Worm (Caenorhabditis elegans): Measurements from ENCODE around the gene F59A7.2.

Gene F59A7.2

ce11 chrV:2022374-2022773 is 6.0 kb upstream of the F59A7.2 start, which contains the start of gene F59A7.5:
Gene F59A7.5, plus strand, starts transcription at chrV:2022674.
- TF ChIP-seq lsy-12 (tag; optimal IDR thresholded peaks at IDR 0.05) = no peak
- no peak for TF ChIP-seq jun-1 (tag; optimal IDR thresholded peaks at IDR 0.05)
- TF ChIP-seq fos-1 (tag; optimal IDR thresholded peaks at IDR 0.05) = no peak
- TF ChIP-seq snpc-4 (tag; optimal IDR thresholded peaks at IDR 0.05) = no peak
- no peak for TF ChIP-seq unc-39 (tag; optimal IDR thresholded peaks at IDR 0.05)
- TF ChIP-seq nhr-77 (tag; optimal IDR thresholded peaks at IDR 0.05) = no peak
- no peak for TF ChIP-seq daf-12 (tag; optimal IDR thresholded peaks at IDR 0.05)
- no peak for TF ChIP-seq ceh-16 (tag; optimal IDR thresholded peaks at IDR 0.05)
- no peak for TF ChIP-seq elt-1 (tag; optimal IDR thresholded peaks at IDR 0.05)
- no peak for TF ChIP-seq aly-2 (tag; optimal IDR thresholded peaks at IDR 0.05)
- no peak for TF ChIP-seq nfya-1 (tag; optimal IDR thresholded peaks at IDR 0.05; ENCODE audit: insufficient read depth)
- TF ChIP-seq elt-2 (tag; optimal IDR thresholded peaks at IDR 0.05) = no peak
- TF ChIP-seq ama-1 (optimal IDR thresholded peaks at IDR 0.05) = no peak
- TF ChIP-seq fkh-2 (tag; optimal IDR thresholded peaks at IDR 0.05) = no peak

DNA sequence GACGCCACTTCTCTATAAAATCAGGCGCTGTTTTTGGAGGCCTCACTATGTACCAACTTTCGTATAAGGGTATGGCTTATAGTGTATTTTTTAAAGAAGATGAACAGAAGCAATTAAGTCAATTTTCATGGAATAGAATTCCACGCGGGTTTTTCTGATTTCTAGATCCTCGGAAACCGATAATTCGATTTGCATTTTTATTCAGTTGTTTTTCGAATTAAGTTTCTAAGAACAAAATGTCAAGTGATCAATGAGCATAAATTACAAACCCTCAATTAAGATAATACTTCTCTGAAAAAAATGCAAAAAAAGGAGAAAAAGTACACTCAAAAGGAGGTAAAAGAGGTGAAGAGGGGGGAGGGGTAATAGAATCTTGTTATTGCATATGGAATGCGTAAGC is 5.0 kb upstream of the F59A7.2 start:
- TF ChIP-seq nhr-77 (tag; optimal IDR thresholded peaks at IDR 0.05) (no peak), nhr-76 (tag; optimal IDR thresholded peaks at IDR 0.05) (no peak), sea-2 (GFP tag; optimal IDR thresholded peaks at IDR 0.05) (no peak), mdl-1 (tag; optimal IDR thresholded peaks at IDR 0.05) (no peak), ceh-28 (tag; optimal IDR thresholded peaks at IDR 0.05) (no peak), skn-1 (tag; optimal IDR thresholded peaks at IDR 0.05) (no peak), egl-5 (tag; optimal IDR thresholded peaks at IDR 0.05) (no peak), egl-27 (tag; optimal IDR thresholded peaks at IDR 0.05) (no peak), R02D3.7 (tag; optimal IDR thresholded peaks at IDR 0.05) (no peak), aly-2 (tag; optimal IDR thresholded peaks at IDR 0.05) (no peak), fkh-2 (tag; optimal IDR thresholded peaks at IDR 0.05) (no peak), snpc-4 (tag; optimal IDR thresholded peaks at IDR 0.05) (no peak), lsy-12 (tag; optimal IDR thresholded peaks at IDR 0.05) (no peak), unc-62 (GFP tag; optimal IDR thresholded peaks at IDR 0.05) (no peak), pha-4 (tag; optimal IDR thresholded peaks at IDR 0.05) (no peak), ama-1 (optimal IDR thresholded peaks at IDR 0.05) (no peak), nhr-67 (tag; optimal IDR thresholded peaks at IDR 0.05) (no peak), ceh-16 (tag; optimal IDR thresholded peaks at IDR 0.05) (no peak)

- TF ChIP-seq elt-2 (tag; optimal IDR thresholded peaks at IDR 0.05) (no peak), nhr-25 (tag; optimal IDR thresholded peaks at IDR 0.05) (no peak), nhr-12 (tag; optimal IDR thresholded peaks at IDR 0.05) (no peak), daf-12 (tag; optimal IDR thresholded peaks at IDR 0.05) (no peak), nhr-43 (tag; optimal IDR thresholded peaks at IDR 0.05; ENCODE audit: poor library complexity, severe bottlenecking) (no peak), snpc-4 (tag; optimal IDR thresholded peaks at IDR 0.05) (no peak), sea-2 (GFP tag; optimal IDR thresholded peaks at IDR 0.05) (no peak), hmg-11 (tag; optimal IDR thresholded peaks at IDR 0.05) (no peak), nhr-237 (tag; optimal IDR thresholded peaks at IDR 0.05) (no peak), ceh-16 (tag; optimal IDR thresholded peaks at IDR 0.05) (no peak), pha-4 (tag; optimal IDR thresholded peaks at IDR 0.05) (no peak), ztf-11 (tag; optimal IDR thresholded peaks at IDR 0.05) (no peak), jun-1 (tag; optimal IDR thresholded peaks at IDR 0.05) (no peak), elt-3 (tag; optimal IDR thresholded peaks at IDR 0.05) (no peak), ceh-28 (tag; optimal IDR thresholded peaks at IDR 0.05) (no peak)
Observed at ce11 chrV:2018689-2019088, 2.4 kb upstream of the F59A7.2 start, which contains the start of gene F59A7.14. Gene F59A7.14, plus strand, starts transcription at chrV:2018989.

- no peak for TF ChIP-seq eor-1 (tag; optimal IDR thresholded peaks at IDR 0.05)
Observed at ce11 chrV:2013824-2014223, 2.5 kb downstream of the F59A7.2 start, which contains the start of gene F59A7.11. Gene F59A7.11, minus strand, starts transcription at chrV:2013924.

- TF ChIP-seq lin-15B (tag; optimal IDR thresholded peaks at IDR 0.05) (no peak), elt-3 (tag; optimal IDR thresholded peaks at IDR 0.05) (no peak), lin-39 (tag; optimal IDR thresholded peaks at IDR 0.05) (no peak), unc-39 (tag; optimal IDR thresholded peaks at IDR 0.05) (no peak), hmg-11 (tag; optimal IDR thresholded peaks at IDR 0.05) (no peak), nhr-12 (tag; optimal IDR thresholded peaks at IDR 0.05) (no peak), nfya-1 (tag; optimal IDR thresholded peaks at IDR 0.05; ENCODE audit: insufficient read depth) (no peak), nhr-237 (tag; optimal IDR thresholded peaks at IDR 0.05) (no peak), jun-1 (tag; optimal IDR thresholded peaks at IDR 0.05) (no peak), sea-2 (GFP tag; optimal IDR thresholded peaks at IDR 0.05) (no peak), ama-1 (optimal IDR thresholded peaks at IDR 0.05) (no peak), fos-1 (tag; optimal IDR thresholded peaks at IDR 0.05) (no peak), nhr-43 (tag; optimal IDR thresholded peaks at IDR 0.05; ENCODE audit: poor library complexity, severe bottlenecking) (no peak), nhr-77 (tag; optimal IDR thresholded peaks at IDR 0.05) (no peak)
Observed at ce11 chrV:2011777-2012176, 4.6 kb downstream of the F59A7.2 start, which contains the start of gene F59A7.7. Gene F59A7.7, plus strand, starts transcription at chrV:2012077.

Measured in whole organism, L3 larva.